Fruit fly (Drosophila melanogaster): Measurements from ENCODE around the gene Hsc20.

Hsc20 gene

DNA sequence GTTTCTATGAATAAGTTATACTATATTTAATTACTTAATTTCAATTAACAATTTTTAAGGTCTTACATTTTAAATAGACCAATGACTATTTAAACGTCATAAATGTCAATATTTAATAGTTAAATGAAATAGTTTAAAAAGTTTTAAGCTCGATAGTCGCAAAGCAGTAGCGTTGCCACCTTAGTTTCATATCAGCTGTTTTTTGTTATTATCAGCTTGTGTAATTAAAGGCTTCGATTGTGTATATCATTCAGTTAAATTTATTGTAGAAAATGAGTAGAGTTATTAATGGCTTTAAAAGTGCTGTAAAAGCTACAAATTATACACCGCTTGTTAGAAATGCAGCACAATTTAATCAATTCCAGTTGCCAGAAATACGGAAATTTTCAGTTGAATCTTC lies at the start of gene Hsc20:
Hsc20 (plus strand) TSS at position 204 of the 400 bp plus-strand sequence.
- TF ChIP-seq kay (GFP tag; ENCODE audit: borderline replicate concordance) (peak; percentile 9), bab1 (GFP tag; optimal IDR thresholded peaks at IDR 0.05) (peak; percentile 10), cnc (optimal IDR thresholded peaks at IDR 0.05) (no peak), Mnt (GFP tag; optimal IDR thresholded peaks at IDR 0.05) (no peak)

DNA sequence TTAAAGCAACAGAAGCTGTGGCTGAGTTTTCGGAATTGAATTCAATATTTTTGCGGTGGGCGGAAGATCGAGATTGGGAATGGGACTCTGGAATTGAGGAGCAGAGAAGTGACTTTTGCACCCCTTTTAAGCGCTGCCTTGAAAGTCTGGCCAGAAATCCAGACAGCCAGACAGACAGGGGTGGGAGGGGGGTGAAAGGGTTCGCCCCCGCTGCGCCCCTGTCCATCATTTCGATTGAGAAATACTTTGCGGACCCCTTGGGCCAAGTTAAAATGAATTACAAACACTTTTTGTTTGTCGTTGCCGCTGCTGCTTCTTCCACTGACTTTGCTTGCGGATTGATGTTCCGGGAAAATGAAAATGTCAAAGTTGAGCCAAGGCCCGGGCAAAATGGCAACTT lies 49.4 kb upstream of the Hsc20 start:
- TF ChIP-seq CG12768 (GFP tag; optimal IDR thresholded peaks at IDR 0.05): no peak
- no peak for TF ChIP-seq CG14711 (tag; optimal IDR thresholded peaks at IDR 0.05)
- TF ChIP-seq CG7045 (GFP tag; optimal IDR thresholded peaks at IDR 0.05): no peak
- no peak for TF ChIP-seq CG33017 (tag; optimal IDR thresholded peaks at IDR 0.05)
- TF ChIP-seq pad (GFP tag; optimal IDR thresholded peaks at IDR 0.05): no peak
- TF ChIP-seq CG1620 (GFP tag; optimal IDR thresholded peaks at IDR 0.05): no peak
- no peak for TF ChIP-seq Clk (GFP tag; optimal IDR thresholded peaks at IDR 0.05)
- TF ChIP-seq ovo (GFP tag; optimal IDR thresholded peaks at IDR 0.05): no peak
- TF ChIP-seq Mnt (GFP tag; optimal IDR thresholded peaks at IDR 0.05): no peak
- TF ChIP-seq toe (GFP tag; optimal IDR thresholded peaks at IDR 0.05): no peak
- TF ChIP-seq CG7101 (tag; optimal IDR thresholded peaks at IDR 0.05): no peak
- no peak for TF ChIP-seq Hr96 (GFP tag; optimal IDR thresholded peaks at IDR 0.05)
- TF ChIP-seq cnc (optimal IDR thresholded peaks at IDR 0.05): no peak
- no peak for TF ChIP-seq kay (GFP tag; ENCODE audit: borderline replicate concordance)
- TF ChIP-seq tj (GFP tag; optimal IDR thresholded peaks at IDR 0.05): no peak
- TF ChIP-seq Crg-1 (GFP tag; optimal IDR thresholded peaks at IDR 0.05): no peak

- TF ChIP-seq CG5204 (GFP tag; optimal IDR thresholded peaks at IDR 0.05) (no peak), tj (GFP tag; optimal IDR thresholded peaks at IDR 0.05) (no peak), CG11617 (GFP tag; optimal IDR thresholded peaks at IDR 0.05) (no peak), CG1620 (GFP tag; optimal IDR thresholded peaks at IDR 0.05) (no peak), CG14711 (tag; optimal IDR thresholded peaks at IDR 0.05) (no peak), CG33017 (tag; optimal IDR thresholded peaks at IDR 0.05) (no peak), ovo (GFP tag; optimal IDR thresholded peaks at IDR 0.05) (no peak), CG12768 (GFP tag; optimal IDR thresholded peaks at IDR 0.05) (no peak), CG7045 (GFP tag; optimal IDR thresholded peaks at IDR 0.05) (no peak), kay (GFP tag; ENCODE audit: borderline replicate concordance) (no peak), Hr96 (GFP tag; optimal IDR thresholded peaks at IDR 0.05) (no peak), cic (GFP tag; optimal IDR thresholded peaks at IDR 0.05) (no peak), pad (GFP tag; optimal IDR thresholded peaks at IDR 0.05) (no peak), Clk (GFP tag; optimal IDR thresholded peaks at IDR 0.05) (no peak), CG7101 (tag; optimal IDR thresholded peaks at IDR 0.05) (no peak), Crg-1 (GFP tag; optimal IDR thresholded peaks at IDR 0.05) (no peak), Mnt (GFP tag; optimal IDR thresholded peaks at IDR 0.05) (no peak), toe (GFP tag; optimal IDR thresholded peaks at IDR 0.05) (no peak)
Measured at dm6 chr3L:16189058-16189924, 43.6 kb upstream of the Hsc20 start.

dm6 chr3L:16189925-16190231 lies 43.0 kb upstream of the Hsc20 start:
- TF ChIP-seq CG7045 (GFP tag; optimal IDR thresholded peaks at IDR 0.05): no peak
- no peak for TF ChIP-seq pad (GFP tag; optimal IDR thresholded peaks at IDR 0.05)
- TF ChIP-seq Crg-1 (GFP tag; optimal IDR thresholded peaks at IDR 0.05): no peak
- no peak for TF ChIP-seq bab1 (GFP tag; optimal IDR thresholded peaks at IDR 0.05)
- no peak for TF ChIP-seq CG5204 (GFP tag; optimal IDR thresholded peaks at IDR 0.05)
- no peak for TF ChIP-seq CG33017 (tag; optimal IDR thresholded peaks at IDR 0.05)
- TF ChIP-seq Clk (GFP tag; optimal IDR thresholded peaks at IDR 0.05): no peak
- TF ChIP-seq CG7101 (tag; optimal IDR thresholded peaks at IDR 0.05): no peak

dm6 chr3L:16190885-16191284 lies 42.0 kb upstream of the Hsc20 start:
- TF ChIP-seq tj (GFP tag; optimal IDR thresholded peaks at IDR 0.05) (no peak), pad (GFP tag; optimal IDR thresholded peaks at IDR 0.05) (peak; percentile 10), CG7045 (GFP tag; optimal IDR thresholded peaks at IDR 0.05) (peak; percentile 14), CG1620 (GFP tag; optimal IDR thresholded peaks at IDR 0.05) (no peak), CG14711 (tag; optimal IDR thresholded peaks at IDR 0.05) (no peak), cnc (optimal IDR thresholded peaks at IDR 0.05) (no peak), kay (GFP tag; ENCODE audit: borderline replicate concordance) (peak; percentile 86), CG12768 (GFP tag; optimal IDR thresholded peaks at IDR 0.05) (peak; percentile 67), Crg-1 (GFP tag; optimal IDR thresholded peaks at IDR 0.05) (no peak), toe (GFP tag; optimal IDR thresholded peaks at IDR 0.05) (peak; percentile 11), CG11617 (GFP tag; optimal IDR thresholded peaks at IDR 0.05) (peak; percentile 34), CG5204 (GFP tag; optimal IDR thresholded peaks at IDR 0.05) (no peak), cic (GFP tag; optimal IDR thresholded peaks at IDR 0.05) (peak; percentile 26), CG7101 (tag; optimal IDR thresholded peaks at IDR 0.05) (peak; percentile 34), Hr96 (GFP tag; optimal IDR thresholded peaks at IDR 0.05) (peak; percentile 5), ovo (GFP tag; optimal IDR thresholded peaks at IDR 0.05) (peak; percentile 36), Mnt (GFP tag; optimal IDR thresholded peaks at IDR 0.05) (peak; percentile 41), Clk (GFP tag; optimal IDR thresholded peaks at IDR 0.05) (no peak), CG33017 (tag; optimal IDR thresholded peaks at IDR 0.05) (peak; percentile 14), bab1 (GFP tag; optimal IDR thresholded peaks at IDR 0.05) (no peak)

DNA sequence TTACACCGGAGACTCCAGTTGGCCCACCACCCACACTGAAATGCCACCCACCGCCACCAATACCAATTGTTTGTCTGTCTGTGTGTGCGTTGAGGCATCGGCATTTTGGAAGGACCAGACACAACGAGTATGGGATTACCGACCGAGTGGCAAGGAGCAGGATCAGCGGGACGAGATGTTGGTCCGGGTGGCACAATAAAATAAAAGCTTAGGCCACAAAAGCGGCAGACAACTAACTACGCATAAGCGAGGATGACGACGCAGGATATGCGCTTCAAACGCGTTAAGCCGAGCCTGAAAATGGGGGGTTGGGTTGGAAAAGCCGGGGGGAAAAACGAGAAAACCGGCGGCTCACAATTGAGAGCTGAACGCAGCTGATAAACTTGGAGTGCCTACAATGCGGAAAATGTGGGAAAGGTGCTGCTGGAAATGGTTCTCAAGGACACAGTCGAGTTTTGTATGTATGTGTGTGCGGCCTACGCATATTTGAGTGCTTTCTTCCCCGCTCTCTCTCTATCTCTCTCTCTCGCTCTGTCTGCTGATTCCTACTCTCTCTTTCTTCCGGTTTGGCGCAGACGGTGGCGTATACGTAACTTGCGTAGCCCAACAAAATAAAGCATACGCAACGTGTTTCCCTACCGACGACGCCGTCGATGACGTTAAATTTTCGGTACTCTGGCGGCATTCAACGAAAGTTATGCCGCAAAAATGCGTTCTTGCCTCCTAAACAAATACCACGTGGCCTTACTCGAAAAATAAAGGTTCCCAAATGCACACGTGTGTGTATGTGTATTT lies 40.2 kb upstream of the Hsc20 start:
- TF ChIP-seq CG7045 (GFP tag; optimal IDR thresholded peaks at IDR 0.05): no peak
